Worm (Caenorhabditis elegans): ENCODE data around the gene eif-3.D.
A peak's percentile ranks its signal among the peaks of the same experiment; 100 is the strongest.

Gene eif-3.D

ce11 chrIII:8986872-8987271 lies 15.5 kb upstream of the eif-3.D start:
- peak; percentile 32 for TF ChIP-seq elt-2 (tag; optimal IDR thresholded peaks at IDR 0.05)
- peak; percentile 25 for TF ChIP-seq ceh-34 (tag; optimal IDR thresholded peaks at IDR 0.05)
- no peak for TF ChIP-seq npax-4 (tag; optimal IDR thresholded peaks at IDR 0.05)
- no peak for TF ChIP-seq C08G9.2 (tag; optimal IDR thresholded peaks at IDR 0.05)

ce11 chrIII:8985965-8986364 lies 14.6 kb upstream of the eif-3.D start:
- TF ChIP-seq sox-2 (GFP tag; IDR thresholded peaks at IDR 0.05) = no peak
- TF ChIP-seq F13H6.1 (tag; optimal IDR thresholded peaks at IDR 0.05) = no peak
- no peak for TF ChIP-seq ceh-48 (tag; optimal IDR thresholded peaks at IDR 0.05)
- no peak for TF ChIP-seq pha-2 (tag; optimal IDR thresholded peaks at IDR 0.05)
- TF ChIP-seq ceh-14 (tag; optimal IDR thresholded peaks at IDR 0.05) = no peak
- no peak for TF ChIP-seq C38D4.7 (GFP tag; optimal IDR thresholded peaks at IDR 0.05)
- TF ChIP-seq ceh-24 (tag; optimal IDR thresholded peaks at IDR 0.05) = no peak
- TF ChIP-seq pax-1 (tag; optimal IDR thresholded peaks at IDR 0.05) = no peak
- no peak for TF ChIP-seq nhr-11 (tag; optimal IDR thresholded peaks at IDR 0.05)
- TF ChIP-seq zip-5 (tag; optimal IDR thresholded peaks at IDR 0.05) = no peak
- TF ChIP-seq ttx-3 (tag; optimal IDR thresholded peaks at IDR 0.05) = no peak
- TF ChIP-seq mec-3 (tag; optimal IDR thresholded peaks at IDR 0.05; ENCODE audit: borderline replicate concordance) = no peak
- no peak for TF ChIP-seq ceh-45 (GFP tag; IDR thresholded peaks at IDR 0.05)
- no peak for TF ChIP-seq unc-86 (tag; optimal IDR thresholded peaks at IDR 0.05)
- TF ChIP-seq K09A11.1 (tag; optimal IDR thresholded peaks at IDR 0.05; ENCODE audit: insufficient read depth) = no peak
- no peak for TF ChIP-seq tbx-2 (tag; optimal IDR thresholded peaks at IDR 0.05)
- no peak for TF ChIP-seq hlh-13 (GFP tag; optimal IDR thresholded peaks at IDR 0.05)

- no peak for TF ChIP-seq ttx-3 (tag; optimal IDR thresholded peaks at IDR 0.05)
- no peak for TF ChIP-seq ama-1 (optimal IDR thresholded peaks at IDR 0.05)
- no peak for TF ChIP-seq sdc-2 (tag; optimal IDR thresholded peaks at IDR 0.05)
- TF ChIP-seq elt-4 (tag; optimal IDR thresholded peaks at IDR 0.05) = no peak
- TF ChIP-seq K09A11.1 (tag; optimal IDR thresholded peaks at IDR 0.05; ENCODE audit: insufficient read depth) = no peak
- TF ChIP-seq unc-3 (GFP tag; conservative IDR thresholded peaks at IDR 0.05) = no peak
- TF ChIP-seq unc-3 (tag; optimal IDR thresholded peaks at IDR 0.05) = no peak
- TF ChIP-seq ceh-48 (tag; optimal IDR thresholded peaks at IDR 0.05) = no peak
- no peak for TF ChIP-seq fkh-6 (tag; optimal IDR thresholded peaks at IDR 0.05)
- no peak for TF ChIP-seq nhr-11 (tag; optimal IDR thresholded peaks at IDR 0.05)
- TF ChIP-seq pha-4 (tag; optimal IDR thresholded peaks at IDR 0.05) = no peak
Measured at ce11 chrIII:8985461-8985860, 14.1 kb upstream of the eif-3.D start.

ce11 chrIII:8984960-8985359 lies 13.6 kb upstream of the eif-3.D start:
- TF ChIP-seq C08G9.2 (tag; optimal IDR thresholded peaks at IDR 0.05) (no peak), tbx-2 (tag; optimal IDR thresholded peaks at IDR 0.05) (peak; percentile 36), madf-2 (tag; optimal IDR thresholded peaks at IDR 0.05) (no peak), sox-4 (tag; optimal IDR thresholded peaks at IDR 0.05) (no peak), ceh-2 (tag; optimal IDR thresholded peaks at IDR 0.05) (no peak), ceh-18 (tag; optimal IDR thresholded peaks at IDR 0.05) (peak; percentile 88), ceh-31 (tag; optimal IDR thresholded peaks at IDR 0.05) (peak; percentile 41), pqm-1 (tag; optimal IDR thresholded peaks at IDR 0.05) (no peak), fkh-6 (tag; optimal IDR thresholded peaks at IDR 0.05) (no peak), hlh-15 (tag; optimal IDR thresholded peaks at IDR 0.05) (no peak), ceh-24 (tag; optimal IDR thresholded peaks at IDR 0.05) (no peak), unc-55 (GFP tag; optimal IDR thresholded peaks at IDR 0.05) (peak; percentile 64), sox-2 (GFP tag; IDR thresholded peaks at IDR 0.05) (no peak), dve-1 (tag; optimal IDR thresholded peaks at IDR 0.05) (peak; percentile 15), tbx-7 (tag; optimal IDR thresholded peaks at IDR 0.05) (no peak), nfya-1 (tag; optimal IDR thresholded peaks at IDR 0.05) (peak; percentile 44), unc-42 (tag; optimal IDR thresholded peaks at IDR 0.05) (peak; percentile 85), rnt-1 (tag; optimal IDR thresholded peaks at IDR 0.05) (peak; percentile 33), ceh-34 (tag; optimal IDR thresholded peaks at IDR 0.05) (peak; percentile 18), hlh-13 (GFP tag; optimal IDR thresholded peaks at IDR 0.05) (no peak), nhr-11 (tag; optimal IDR thresholded peaks at IDR 0.05) (no peak), syd-9 (tag; optimal IDR thresholded peaks at IDR 0.05) (peak; percentile 21)

All from whole organism, late embryonic.